Fruit fly (Drosophila melanogaster) whole organism: ENCODE measurements around the gene CG14052.

ENCODE experiments used
- CG8478 ChIP-seq: fragments of >200 bp; optimal IDR thresholded peaks from 2 replicates; lab custom pipeline; 2018; ENCODE audit warnings: inconsistent platforms
- Dll ChIP-seq: fragments of >200 bp; optimal IDR thresholded peaks from 2 replicates; lab custom pipeline; 2017
- EcR ChIP-seq, 2 experiments: fragments of >200 bp; optimal IDR thresholded peaks; 2 replicates each; lab custom pipeline; 2017; ENCODE audit warnings: missing biosample characterization in 2 of 2, missing genetic modification characterization in 2 of 2, missing genetic modification reagents in 2 of 2
- pan ChIP-seq: fragments of >200 bp; optimal IDR thresholded peaks from 2 replicates; lab custom pipeline; 2017
- psq ChIP-seq: fragments of >200 bp; optimal IDR thresholded peaks from 2 replicates; lab custom pipeline; 2017
- usp ChIP-seq: fragments of >200 bp; optimal IDR thresholded peaks from 2 replicates; lab custom pipeline; 2017; ENCODE audit warnings: missing biosample characterization, missing genetic modification characterization, mixed read lengths

CG14052 gene

dm6 chrX:2219246-2219645, 4.3 kb upstream of the CG14052 start:
- TF ChIP-seq Dll (lab: Kevin White, UChicago) (no peak), psq (lab: Kevin White, UChicago) (no peak), EcR (GFP tag; optimal IDR thresholded peaks at IDR 0.05; lab: Kevin White, UChicago) (no peak), CG8478 (lab: Kevin White, UChicago) (no peak), usp (GFP tag; lab: Kevin White, UChicago) (no peak), pan (lab: Kevin White, UChicago) (no peak)

- TF ChIP-seq CG8478 (lab: Kevin White, UChicago) = no peak
- no peak for TF ChIP-seq psq (lab: Kevin White, UChicago)
- no peak for TF ChIP-seq Dll (lab: Kevin White, UChicago)
- no peak for TF ChIP-seq pan (lab: Kevin White, UChicago)
- TF ChIP-seq usp (GFP tag; lab: Kevin White, UChicago) = no peak
- no peak for TF ChIP-seq EcR (GFP tag; optimal IDR thresholded peaks at IDR 0.05; lab: Kevin White, UChicago)
Observed at dm6 chrX:2219899-2220298, 3.7 kb upstream of the CG14052 start.

dm6 chrX:2221598-2221997, 2.0 kb upstream of the CG14052 start:
- TF ChIP-seq CG8478 (lab: Kevin White, UChicago) (no peak), pan (lab: Kevin White, UChicago) (no peak), Dll (lab: Kevin White, UChicago) (no peak), usp (GFP tag; lab: Kevin White, UChicago) (no peak), psq (lab: Kevin White, UChicago) (no peak), EcR (GFP tag; optimal IDR thresholded peaks at IDR 0.05; lab: Kevin White, UChicago) (no peak)

dm6 chrX:2222181-2222790, 1.3 kb upstream of the CG14052 start, which contains the start of gene Vinc:
Gene Vinc, minus strand, starts transcription at chrX:2222567.
- TF ChIP-seq EcR (GFP tag; optimal IDR thresholded peaks at IDR 0.05; lab: Kevin White, UChicago) = no peak
- no peak for TF ChIP-seq Dll (lab: Kevin White, UChicago)
- TF ChIP-seq CG8478 (lab: Kevin White, UChicago) = no peak
- TF ChIP-seq usp (GFP tag; lab: Kevin White, UChicago) = no peak
- no peak for TF ChIP-seq pan (lab: Kevin White, UChicago)
- TF ChIP-seq psq (lab: Kevin White, UChicago) = no peak

- TF ChIP-seq pan (lab: Kevin White, UChicago) (no peak), Dll (lab: Kevin White, UChicago) (no peak), CG8478 (lab: Kevin White, UChicago) (no peak), usp (GFP tag; lab: Kevin White, UChicago) (no peak), EcR (GFP tag; optimal IDR thresholded peaks at IDR 0.05; lab: Kevin White, UChicago) (no peak), psq (lab: Kevin White, UChicago) (no peak)
Observed at dm6 chrX:2225138-2225537, 1.6 kb downstream of the CG14052 start, which contains the start of gene pcx. Gene pcx, plus strand, starts transcription at chrX:2225296.

- TF ChIP-seq psq (lab: Kevin White, UChicago) = no peak
- no peak for TF ChIP-seq Dll (lab: Kevin White, UChicago)
- no peak for TF ChIP-seq EcR (GFP tag; optimal IDR thresholded peaks at IDR 0.05; lab: Kevin White, UChicago)
- TF ChIP-seq CG8478 (lab: Kevin White, UChicago) = no peak
- TF ChIP-seq pan (lab: Kevin White, UChicago) = no peak
- TF ChIP-seq usp (GFP tag; lab: Kevin White, UChicago) = no peak
Observed at dm6 chrX:2241842-2242241, 18.3 kb downstream of the CG14052 start, which contains the start of gene kz. Gene kz, minus strand, starts transcription at chrX:2242035.

dm6 chrX:2242897-2243296, 19.3 kb downstream of the CG14052 start:
- TF ChIP-seq usp (GFP tag; lab: Kevin White, UChicago) (no peak), pan (lab: Kevin White, UChicago) (no peak), Dll (lab: Kevin White, UChicago) (no peak), EcR (GFP tag; optimal IDR thresholded peaks at IDR 0.05; lab: Kevin White, UChicago) (no peak), psq (lab: Kevin White, UChicago) (no peak), CG8478 (lab: Kevin White, UChicago) (no peak)

- no peak for TF ChIP-seq psq (lab: Kevin White, UChicago)
- no peak for TF ChIP-seq EcR (GFP tag; optimal IDR thresholded peaks at IDR 0.05; lab: Kevin White, UChicago)
- TF ChIP-seq usp (GFP tag; lab: Kevin White, UChicago) = no peak
- TF ChIP-seq CG8478 (lab: Kevin White, UChicago) = no peak
- TF ChIP-seq Dll (lab: Kevin White, UChicago) = no peak
- TF ChIP-seq pan (lab: Kevin White, UChicago) = no peak
Observed at dm6 chrX:2244753-2245152, 21.2 kb downstream of the CG14052 start.

- no peak for TF ChIP-seq psq (lab: Kevin White, UChicago)
- no peak for TF ChIP-seq pan (lab: Kevin White, UChicago)
- TF ChIP-seq Dll (lab: Kevin White, UChicago) = no peak
- no peak for TF ChIP-seq usp (GFP tag; lab: Kevin White, UChicago)
- no peak for TF ChIP-seq EcR (GFP tag; optimal IDR thresholded peaks at IDR 0.05; lab: Kevin White, UChicago)
- TF ChIP-seq CG8478 (lab: Kevin White, UChicago) = no peak
Observed at dm6 chrX:2245931-2246330, 22.4 kb downstream of the CG14052 start, which contains the start of gene Or2a. Gene Or2a, plus strand, starts transcription at chrX:2246231.

dm6 chrX:2249763-2250162, 26.2 kb downstream of the CG14052 start, which contains the start of gene crn:
Gene crn, minus strand, starts transcription at chrX:2249983.
- no peak for TF ChIP-seq pan (lab: Kevin White, UChicago)
- TF ChIP-seq Dll (lab: Kevin White, UChicago) = no peak

- TF ChIP-seq pan (lab: Kevin White, UChicago) (no peak), Dll (lab: Kevin White, UChicago) (no peak), usp (GFP tag; lab: Kevin White, UChicago) (no peak), CG8478 (lab: Kevin White, UChicago) (no peak), psq (lab: Kevin White, UChicago) (no peak), EcR (GFP tag; optimal IDR thresholded peaks at IDR 0.05; lab: Kevin White, UChicago) (no peak)
Observed at dm6 chrX:2251688-2252087, 28.1 kb downstream of the CG14052 start, which contains the start of gene CG3191. Gene CG3191, minus strand, starts transcription at chrX:2251993.
